Worm (Caenorhabditis elegans) whole organism, mixed stage, embryonic: ENCODE data around the gene F14E5.2.

Experiments
- blmp-1 ChIP-seq: fragments of 150-350 bp; optimal IDR thresholded peaks from 2 replicates; lab custom pipeline; 2014; ENCODE audit warnings: missing biosample characterization, missing genetic modification characterization
- elt-3 ChIP-seq: fragments of 150-350 bp; optimal IDR thresholded peaks from 2 replicates; lab custom pipeline; 2014; ENCODE audit warnings: missing biosample characterization, missing genetic modification characterization
- mab-5 ChIP-seq: fragments of 150-350 bp; optimal IDR thresholded peaks from 2 replicates; lab custom pipeline; 2014; ENCODE audit warnings: missing biosample characterization, missing genetic modification characterization
- nhr-237 ChIP-seq: fragments of 150-350 bp; optimal IDR thresholded peaks from 2 replicates; lab custom pipeline; 2014; ENCODE audit warnings: missing biosample characterization, missing genetic modification characterization
- nhr-76 ChIP-seq: sonication (generic microtip); optimal IDR thresholded peaks from 2 replicates; lab custom pipeline; 2017; ENCODE audit warnings: missing biosample characterization, missing genetic modification characterization

DNA sequence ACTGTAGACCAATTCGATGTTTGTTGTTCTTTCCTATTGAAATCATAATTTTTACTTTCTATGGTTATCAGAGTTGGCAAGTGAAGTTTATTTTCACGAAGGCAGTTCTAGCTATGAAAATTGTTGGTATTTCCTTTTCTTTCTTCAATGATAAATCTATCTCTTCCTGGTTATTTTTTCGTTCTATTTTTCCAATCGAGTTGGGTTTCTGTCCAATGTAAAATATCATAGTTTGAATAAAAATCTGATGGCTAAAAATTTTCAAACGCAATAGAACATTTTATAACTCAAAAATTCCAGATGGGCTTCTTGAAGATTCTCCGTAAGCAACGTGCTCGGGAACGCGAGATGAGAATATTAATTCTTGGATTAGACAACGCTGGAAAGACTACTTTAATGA, 15.3 kb upstream of the F14E5.2 start, which contains the start of gene evl-20:
- TF ChIP-seq nhr-237 (tag; lab: Kevin White, UChicago) (no peak), elt-3 (tag; lab: Kevin White, UChicago) (no peak), blmp-1 (tag; lab: Kevin White, UChicago) (no peak), nhr-76 (no peak), mab-5 (no peak)
